Fruit fly (Drosophila melanogaster) whole organism, wandering third instar larva: Measurements from ENCODE around the gene CG11756.

Experiments
- Abd-B ChIP-seq: fragments of >200 bp; optimal IDR thresholded peaks from 2 replicates; lab custom pipeline; 2017; ENCODE audit warnings: missing biosample characterization, missing genetic modification characterization
- HLH106 ChIP-seq: fragments of 200-800 bp; optimal IDR thresholded peaks from 3 replicates; lab custom pipeline; 2019; ENCODE audit warnings: missing biosample characterization, mild to moderate bottlenecking, missing genetic modification characterization, moderate library complexity
- Mio ChIP-seq: sonication (Bioruptor generic); optimal IDR thresholded peaks from 2 replicates; lab custom pipeline; 2016; ENCODE audit warnings: missing biosample characterization, missing genetic modification characterization
- foxo ChIP-seq, 2 experiments: fragments of 200-800 bp; sonication (Bioruptor generic); optimal IDR thresholded peaks; 2 replicates in 1 of 2; 3 replicates in 1 of 2; lab custom pipeline; 2016 to 2017; ENCODE audit warnings: missing biosample characterization in 2 of 2, missing genetic modification characterization in 2 of 2
- jim ChIP-seq: fragments of 175-275, 200-325 bp; sonication (Bioruptor generic); optimal IDR thresholded peaks from 2 replicates; lab custom pipeline; 2016; ENCODE audit warnings: missing biosample characterization, mild to moderate bottlenecking, missing genetic modification characterization
- pan ChIP-seq: fragments of >200 bp; optimal IDR thresholded peaks from 2 replicates; lab custom pipeline; 2017
- sage ChIP-seq: fragments of 200-800 bp; sonication (Bioruptor generic); optimal IDR thresholded peaks from 2 replicates; lab custom pipeline; 2016; ENCODE audit warnings: missing biosample characterization, mild to moderate bottlenecking, missing genetic modification characterization
- tai ChIP-seq: sonication (Bioruptor generic); optimal IDR thresholded peaks from 2 replicates; lab custom pipeline; 2016; ENCODE audit warnings: missing biosample characterization, missing genetic modification characterization
- usp ChIP-seq: fragments of >200 bp; optimal IDR thresholded peaks from 2 replicates; lab custom pipeline; 2017; ENCODE audit warnings: missing biosample characterization, missing genetic modification characterization

- TF ChIP-seq usp (GFP tag; lab: Kevin White, UChicago) (no peak), tai (GFP tag; lab: Kevin White, UChicago) (no peak), jim (GFP tag; lab: Kevin White, UChicago) (no peak), HLH106 (tag; lab: Kevin White, UChicago) (peak; percentile 26), pan (lab: Kevin White, UChicago) (no peak), foxo (GFP tag; optimal IDR thresholded peaks at IDR 0.05; lab: Kevin White, UChicago) (peak in 1 of 2 experiments; percentile 37), Abd-B (GFP tag; lab: Kevin White, UChicago) (no peak), sage (GFP tag; lab: Kevin White, UChicago) (peak; percentile 17), Mio (no peak)
Observed at dm6 chrX:11349780-11350179, 1.9 kb downstream of the CG11756 start, which contains the start of gene NdufV3.
